Worm (Caenorhabditis elegans) whole organism, L4 larva: ENCODE data around the gene msp-76.

Experiments used
- F10B5.3 ChIP-seq: sonication (generic microtip); optimal IDR thresholded peaks from 2 replicates; lab custom pipeline; 2016; ENCODE audit warnings: mild to moderate bottlenecking, missing genetic modification characterization, missing compliant biosample characterization
- T20F7.1 ChIP-seq: fragments of 200-800 bp; sonication (Bioruptor generic); optimal IDR thresholded peaks from 2 replicates; lab custom pipeline; 2018; ENCODE audit warnings: mild to moderate bottlenecking, missing genetic modification characterization, missing compliant biosample characterization
- T26A8.4 ChIP-seq: fragments of 200-800 bp; sonication (Bioruptor generic); IDR thresholded peaks from 2 replicates; pipeline ENCODE4 v1.3.6; 2022; ENCODE audit warnings: missing genetic modification characterization, missing compliant biosample characterization
- Y5F2A.4 ChIP-seq: fragments of 200-800 bp; sonication (Bioruptor generic); optimal IDR thresholded peaks from 2 replicates; lab custom pipeline; 2018; ENCODE audit warnings: mild to moderate bottlenecking, missing genetic modification characterization, missing compliant biosample characterization
- aha-1 ChIP-seq: fragments of 150-350 bp; peaks from one replicate; lab custom pipeline; 2014; ENCODE audit warnings: missing biosample characterization, missing genetic modification characterization
- ama-1 ChIP-seq: fragments of 150-350 bp; optimal IDR thresholded peaks from 2 replicates; lab custom pipeline; 2014; ENCODE audit warnings: inconsistent platforms, mixed read lengths
- ceh-28 ChIP-seq: fragments of 150-350 bp; optimal IDR thresholded peaks from 2 replicates; lab custom pipeline; 2014; ENCODE audit warnings: missing biosample characterization, missing genetic modification reagents, missing genetic modification characterization
- daf-16 ChIP-seq, 3 experiments: sonication (generic microtip); optimal IDR thresholded peaks; 2 replicates each; lab custom pipeline; 2016 to 2017; ENCODE audit warnings: missing genetic modification characterization in 3 of 3, missing genetic modification reagents in 3 of 3, mild to moderate bottlenecking in 2 of 3, missing compliant biosample characterization in 2 of 3, missing biosample characterization in 1 of 3, moderate library complexity in 1 of 3
- dmd-6 ChIP-seq: fragments of 200-800 bp; sonication (Bioruptor generic); IDR thresholded peaks from 2 replicates; pipeline ENCODE4 v1.3.6; 2022; ENCODE audit warnings: missing genetic modification reagents, missing genetic modification characterization, missing compliant biosample characterization
- dmd-9 ChIP-seq: fragments of 200-800 bp; sonication (Bioruptor generic); IDR thresholded peaks from 2 replicates; pipeline ENCODE4 v1.3.6; 2022; ENCODE audit warnings: missing genetic modification reagents, missing genetic modification characterization, missing compliant biosample characterization
- dpl-1 ChIP-seq: fragments of 150-350 bp; optimal IDR thresholded peaks from 2 replicates; lab custom pipeline; 2014; ENCODE audit warnings: missing biosample characterization, missing genetic modification reagents, missing genetic modification characterization
- dve-1 ChIP-seq: sonication (generic microtip); optimal IDR thresholded peaks from 2 replicates; lab custom pipeline; 2017; ENCODE audit warnings: antibody characterized with exemption, mild to moderate bottlenecking, missing genetic modification characterization, missing compliant biosample characterization; ENCODE audit not compliant: insufficient read depth
- egl-27 ChIP-seq: sonication (generic microtip); optimal IDR thresholded peaks from 3 replicates; lab custom pipeline; 2017; ENCODE audit warnings: missing biosample characterization, missing genetic modification reagents, missing genetic modification characterization
- hlh-11 ChIP-seq: fragments of 200-800 bp; sonication (Bioruptor generic); optimal IDR thresholded peaks from 2 replicates; lab custom pipeline; 2018; ENCODE audit warnings: mild to moderate bottlenecking, missing genetic modification characterization, missing compliant biosample characterization
- lin-1 ChIP-seq: fragments of 200-800 bp; sonication (Bioruptor generic); IDR thresholded peaks from 2 replicates; pipeline ENCODE4 v1.3.6; 2022; ENCODE audit warnings: missing genetic modification reagents, missing genetic modification characterization, missing compliant biosample characterization
- lin-38 ChIP-seq: fragments of 200-800 bp; sonication (Bioruptor generic); IDR thresholded peaks from 2 replicates; pipeline ENCODE4 v1.3.6; 2022; ENCODE audit warnings: missing genetic modification reagents, missing genetic modification characterization, missing compliant biosample characterization
- lin-39 ChIP-seq: fragments of 150-350 bp; optimal IDR thresholded peaks from 2 replicates; lab custom pipeline; 2014; ENCODE audit warnings: missing biosample characterization, missing genetic modification reagents, missing genetic modification characterization
- lir-3 ChIP-seq: sonication (generic microtip); optimal IDR thresholded peaks from 2 replicates; lab custom pipeline; 2016; ENCODE audit warnings: mild to moderate bottlenecking, missing genetic modification characterization, missing compliant biosample characterization
- lsy-2 ChIP-seq, 2 experiments: fragments of 150-350 bp in 1 of 2; sonication (generic microtip) in 1 of 2; optimal IDR thresholded peaks; 2 replicates each; lab custom pipeline; 2014 to 2017; ENCODE audit warnings: missing biosample characterization in 2 of 2, missing genetic modification characterization in 2 of 2
- mep-1 ChIP-seq: fragments of 150-350 bp; sonication (generic microtip); optimal IDR thresholded peaks from 3 replicates; lab custom pipeline; 2014; ENCODE audit warnings: missing biosample characterization, missing genetic modification characterization
- mes-2 ChIP-seq: sonication (generic microtip); optimal IDR thresholded peaks from 2 replicates; lab custom pipeline; 2016; ENCODE audit warnings: missing genotype, mild to moderate bottlenecking, missing genetic modification characterization, missing compliant biosample characterization; ENCODE audit not compliant: poor library complexity, severe bottlenecking
- nhr-10 ChIP-seq: fragments of 150-350 bp; optimal IDR thresholded peaks from 2 replicates; lab custom pipeline; 2014; ENCODE audit warnings: missing biosample characterization, missing genetic modification characterization
- nhr-11 ChIP-seq: fragments of 150-350 bp; optimal IDR thresholded peaks from 2 replicates; lab custom pipeline; 2014; ENCODE audit warnings: missing biosample characterization, missing genetic modification characterization
- nhr-237 ChIP-seq: sonication (generic microtip); optimal IDR thresholded peaks from 2 replicates; lab custom pipeline; 2017; ENCODE audit warnings: missing biosample characterization, missing genetic modification characterization
- nhr-28 ChIP-seq: fragments of 150-350 bp; optimal IDR thresholded peaks from 2 replicates; lab custom pipeline; 2014; ENCODE audit warnings: missing biosample characterization, missing genetic modification characterization
- nhr-48 ChIP-seq: sonication (generic microtip); optimal IDR thresholded peaks from 2 replicates; lab custom pipeline; 2016; ENCODE audit warnings: mild to moderate bottlenecking, missing genetic modification characterization, missing compliant biosample characterization
- nhr-6 ChIP-seq: fragments of 150-350 bp; optimal IDR thresholded peaks from 2 replicates; lab custom pipeline; 2014; ENCODE audit warnings: missing biosample characterization, missing genetic modification characterization
- nhr-76 ChIP-seq: fragments of 150-350 bp; optimal IDR thresholded peaks from 2 replicates; lab custom pipeline; 2014; ENCODE audit warnings: missing biosample characterization, missing genetic modification characterization
- pqm-1 ChIP-seq: sonication (generic microtip); optimal IDR thresholded peaks from 2 replicates; lab custom pipeline; 2017; ENCODE audit warnings: missing biosample characterization, missing genetic modification characterization
- spr-3 ChIP-seq: fragments of 200-800 bp; sonication (Bioruptor generic); optimal IDR thresholded peaks from 2 replicates; lab custom pipeline; 2018; ENCODE audit warnings: mild to moderate bottlenecking, missing genetic modification characterization, missing compliant biosample characterization
- tra-1 ChIP-seq: fragments of 200-800 bp; sonication (Bioruptor generic); IDR thresholded peaks from 2 replicates; pipeline ENCODE4 v1.3.6; 2022; ENCODE audit warnings: missing genetic modification reagents, missing genetic modification characterization, missing compliant biosample characterization
- unc-62 ChIP-seq, 3 experiments: fragments of 150-350 bp in 1 of 3; sonication (generic microtip); optimal IDR thresholded peaks in 2 of 3; peaks in 1 of 3; 1 replicate in 1 of 3; 2 replicates in 2 of 3; lab custom pipeline; 2014 to 2017; ENCODE audit warnings: missing biosample characterization in 3 of 3, missing genetic modification characterization in 3 of 3, missing genetic modification reagents in 3 of 3, missing genotype in 1 of 3
- zip-11 ChIP-seq: fragments of 200-800 bp; sonication (Bioruptor generic); IDR thresholded peaks from 2 replicates; pipeline ENCODE4 v1.3.6; 2022; ENCODE audit warnings: missing genetic modification characterization, missing compliant biosample characterization
- ztf-7 ChIP-seq: fragments of 150-350 bp; optimal IDR thresholded peaks from 2 replicates; lab custom pipeline; 2014; ENCODE audit warnings: missing biosample characterization, missing genetic modification characterization

The msp-76 gene

ce11 chrIV:9677226-9677992 lies 11.4 kb upstream of the msp-76 start (continued):
- TF ChIP-seq daf-16 (GFP tag; optimal IDR thresholded peaks at IDR 0.05; lab: Kevin White, UChicago) (peak in 1 of 2 experiments; percentile 46), daf-16 (tag; optimal IDR thresholded peaks at IDR 0.05; lab: Kevin White, UChicago) (peak; percentile 76), nhr-28 (tag; lab: Kevin White, UChicago) (peak; percentile 89), mes-2 (tag; lab: Kevin White, UChicago) (peak; percentile 41), nhr-6 (tag; lab: Kevin White, UChicago) (no peak), ama-1 (no peak), nhr-76 (tag; lab: Kevin White, UChicago) (no peak), T20F7.1 (GFP tag; lab: Kevin White, UChicago) (peak; percentile 54), lsy-2 (tag; optimal IDR thresholded peaks at IDR 0.05; lab: Kevin White, UChicago) (peak; percentile 9 to 84), lir-3 (no peak)
- TF ChIP-seq, all 104 proteins: peak for 31

DNA sequence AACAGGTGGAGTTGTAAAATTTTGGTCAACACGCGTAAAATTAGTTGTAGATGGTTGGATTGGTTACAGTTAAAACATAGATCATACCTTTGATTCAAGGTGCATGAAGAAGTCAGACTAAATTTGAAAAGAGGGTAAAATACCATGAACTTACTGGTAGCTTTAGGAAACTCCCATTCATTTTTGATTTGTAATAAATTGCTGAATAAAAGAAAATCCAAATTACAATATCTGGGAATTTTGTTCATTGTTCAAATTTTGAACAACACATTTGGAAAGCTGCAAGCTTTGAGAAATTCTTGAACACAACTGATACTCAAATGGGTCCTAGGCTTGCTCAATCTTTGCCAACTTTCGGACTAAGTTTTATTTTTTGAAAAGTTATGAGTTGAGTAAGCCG lies 10.8 kb upstream of the msp-76 start:
- TF ChIP-seq nhr-10 (tag; lab: Kevin White, UChicago) (no peak), aha-1 (tag; lab: Kevin White, UChicago) (peak; percentile 91)

DNA sequence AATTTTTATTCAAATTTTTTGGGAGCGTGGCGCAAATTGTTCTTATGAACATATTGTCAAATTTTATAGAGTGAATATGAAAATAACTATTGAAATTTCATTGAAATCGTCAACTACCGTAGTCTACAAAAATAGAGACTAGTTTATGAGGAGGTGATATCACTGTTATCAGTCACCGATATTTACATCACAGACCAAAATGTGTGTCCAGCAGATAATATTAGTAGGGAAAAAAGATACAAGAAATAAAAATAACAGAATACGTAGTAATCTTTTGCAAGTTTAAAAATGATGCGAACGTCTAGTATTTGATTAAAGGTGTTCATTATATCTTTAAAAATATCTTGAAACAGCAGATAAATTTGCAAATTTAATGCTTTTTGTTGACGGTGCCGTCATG lies 9.5 kb upstream of the msp-76 start:
- TF ChIP-seq dpl-1 (GFP tag; lab: Kevin White, UChicago) = no peak
- no peak for TF ChIP-seq daf-16 (GFP tag; optimal IDR thresholded peaks at IDR 0.05; lab: Kevin White, UChicago)
- TF ChIP-seq daf-16 (tag; optimal IDR thresholded peaks at IDR 0.05; lab: Kevin White, UChicago) = peak; percentile 67

ce11 chrIV:9680841-9681240 lies 8.0 kb upstream of the msp-76 start, which contains the start of gene ins-8:
TSS of gene ins-8 (minus strand) at chrIV:9680941.
- TF ChIP-seq zip-11 (GFP tag; lab: Robert Waterston, UW) = no peak
- no peak for TF ChIP-seq lin-39 (tag; lab: Kevin White, UChicago)
- TF ChIP-seq lin-38 (GFP tag; lab: Robert Waterston, UW) = no peak
- TF ChIP-seq lir-3 = no peak
- TF ChIP-seq spr-3 (GFP tag; lab: Kevin White, UChicago) = no peak
- no peak for TF ChIP-seq mep-1
- TF ChIP-seq egl-27 = no peak
- no peak for TF ChIP-seq unc-62 (GFP tag; optimal IDR thresholded peaks at IDR 0.05 in 1 of 2; lab: Kevin White, UChicago)
- no peak for TF ChIP-seq unc-62 (tag; optimal IDR thresholded peaks at IDR 0.05; lab: Kevin White, UChicago)
- no peak for TF ChIP-seq T26A8.4
- no peak for TF ChIP-seq F10B5.3 (tag; lab: Kevin White, UChicago)
- TF ChIP-seq tra-1 (GFP tag; lab: Robert Waterston, UW) = no peak
- no peak for TF ChIP-seq Y5F2A.4 (GFP tag; lab: Kevin White, UChicago)

DNA sequence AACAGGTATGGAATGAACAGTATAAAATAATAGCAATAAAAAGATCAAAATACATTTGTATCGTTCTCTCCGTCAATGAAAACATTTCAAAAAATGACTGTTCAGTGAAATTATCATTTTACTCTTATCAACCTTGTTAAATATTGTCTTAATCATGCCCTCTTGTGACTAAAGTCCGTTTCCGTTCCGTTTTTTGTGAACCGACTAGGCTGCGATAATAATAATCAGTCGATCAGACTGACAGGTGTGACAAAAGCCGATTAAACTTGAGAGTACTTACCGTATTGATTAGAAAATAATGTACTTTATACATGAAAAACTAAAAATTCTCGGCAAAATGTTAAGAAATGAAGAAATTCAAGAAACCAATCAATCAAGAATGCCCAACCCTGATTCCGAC lies 6.3 kb upstream of the msp-76 start, which contains the start of gene ins-7:
Gene ins-7, minus strand, starts transcription at position 332 of the 400 bp plus-strand sequence.
- TF ChIP-seq lin-1 (peak; percentile 79; the same call in 1 of the 2 replicates), daf-16 (GFP tag; optimal IDR thresholded peaks at IDR 0.05; lab: Kevin White, UChicago) (peak in 1 of 2 experiments; percentile 9), daf-16 (tag; optimal IDR thresholded peaks at IDR 0.05; lab: Kevin White, UChicago) (no peak), nhr-28 (tag; lab: Kevin White, UChicago) (peak; percentile 72), dmd-9 (GFP tag; lab: Robert Waterston, UW) (no peak), pqm-1 (tag; lab: Kevin White, UChicago) (peak; percentile 64), nhr-11 (no peak), hlh-11 (tag; lab: Kevin White, UChicago) (peak; percentile 65), lsy-2 (tag; optimal IDR thresholded peaks at IDR 0.05; lab: Kevin White, UChicago) (no peak), tra-1 (GFP tag; lab: Robert Waterston, UW) (peak; percentile 62; the same call in 1 of the 2 replicates), nhr-48 (tag; lab: Kevin White, UChicago) (peak; percentile 30), ceh-28 (tag; lab: Kevin White, UChicago) (no peak), T20F7.1 (GFP tag; lab: Kevin White, UChicago) (peak; percentile 40), nhr-237 (no peak), dve-1 (tag; lab: Kevin White, UChicago) (peak; percentile 76), dmd-6 (peak; percentile 93), ztf-7 (no peak)
